Worm (Caenorhabditis elegans) whole organism, young adult: ENCODE measurements around the gene cee-1.

Source experiments
- dpl-1 ChIP-seq: fragments of 150-350 bp; optimal IDR thresholded peaks from 2 replicates; lab custom pipeline; 2014; ENCODE audit warnings: missing biosample characterization, missing genetic modification reagents, missing genetic modification characterization
- ztf-6 ChIP-seq: fragments of 200-800 bp; sonication (Bioruptor generic); IDR thresholded peaks from 2 replicates; pipeline ENCODE4 v1.3.6; 2022; ENCODE audit warnings: missing genetic modification reagents, missing genetic modification characterization, missing compliant biosample characterization

ce11 chrIII:4913736-4914135, 1.2 kb downstream of the cee-1 start:
- TF ChIP-seq ztf-6 (no peak), dpl-1 (GFP tag; lab: Kevin White, UChicago) (no peak)
